Worm (Caenorhabditis elegans) whole organism, L2 larva: Measurements from ENCODE around the gene gpd-4.

Experiments used
- C34F6.9 ChIP-seq: fragments of 150-350 bp; optimal IDR thresholded peaks from 2 replicates; lab custom pipeline; 2014; ENCODE audit warnings: missing biosample characterization, missing genetic modification characterization
- F13H6.1 ChIP-seq: sonication (generic microtip); optimal IDR thresholded peaks from 2 replicates; lab custom pipeline; 2016; ENCODE audit warnings: missing genetic modification characterization, missing compliant biosample characterization
- R02D3.7 ChIP-seq: fragments of 150-350 bp; optimal IDR thresholded peaks from 2 replicates; lab custom pipeline; 2014; ENCODE audit warnings: missing biosample characterization, missing genetic modification characterization
- Y55F3AM.14 ChIP-seq: fragments of 200-800 bp; sonication (Bioruptor generic); optimal IDR thresholded peaks from 2 replicates; lab custom pipeline; 2018; ENCODE audit warnings: mild to moderate bottlenecking, missing genetic modification characterization, missing compliant biosample characterization
- ZK546.5 ChIP-seq: sonication (generic microtip); optimal IDR thresholded peaks from 2 replicates; lab custom pipeline; 2017; ENCODE audit warnings: missing biosample characterization, missing genetic modification characterization
- alr-1 ChIP-seq: fragments of 150-350 bp; optimal IDR thresholded peaks from 2 replicates; lab custom pipeline; 2014; ENCODE audit warnings: missing biosample characterization, missing genetic modification characterization
- aly-2 ChIP-seq: fragments of 150-350 bp; optimal IDR thresholded peaks from 2 replicates; lab custom pipeline; 2014; ENCODE audit warnings: missing biosample characterization, missing genetic modification characterization
- ama-1 ChIP-seq: fragments of 150-350 bp; optimal IDR thresholded peaks from 2 replicates; lab custom pipeline; 2018; ENCODE audit warnings: inconsistent platforms
- blmp-1 ChIP-seq: sonication (generic microtip); optimal IDR thresholded peaks from 2 replicates; lab custom pipeline; 2017; ENCODE audit warnings: missing genetic modification characterization, mild to moderate bottlenecking, missing compliant biosample characterization, antibody characterized with exemption, moderate library complexity; ENCODE audit not compliant: insufficient read depth
- ceh-16 ChIP-seq: fragments of 150-350 bp; optimal IDR thresholded peaks from 2 replicates; lab custom pipeline; 2014; ENCODE audit warnings: missing biosample characterization, missing genetic modification characterization
- ceh-82 ChIP-seq: fragments of 150-350 bp; optimal IDR thresholded peaks from 2 replicates; lab custom pipeline; 2014; ENCODE audit warnings: missing biosample characterization, missing genetic modification characterization
- crh-2 ChIP-seq: sonication (generic microtip); optimal IDR thresholded peaks from 2 replicates; lab custom pipeline; 2017; ENCODE audit warnings: missing biosample characterization, missing genetic modification characterization
- dmd-4 ChIP-seq: sonication (generic microtip); optimal IDR thresholded peaks from 2 replicates; lab custom pipeline; 2017; ENCODE audit warnings: missing biosample characterization, missing genetic modification characterization
- egl-27 ChIP-seq: sonication (generic microtip); optimal IDR thresholded peaks from 3 replicates; lab custom pipeline; 2017; ENCODE audit warnings: missing biosample characterization, missing genetic modification reagents, missing genetic modification characterization
- elt-1 ChIP-seq: fragments of 150-350 bp; optimal IDR thresholded peaks from 2 replicates; lab custom pipeline; 2014; ENCODE audit warnings: missing biosample characterization, missing genetic modification characterization
- elt-3 ChIP-seq: sonication (generic microtip); optimal IDR thresholded peaks from 2 replicates; lab custom pipeline; 2017; ENCODE audit warnings: missing biosample characterization, missing genetic modification characterization
- fos-1 ChIP-seq: fragments of 150-350 bp; optimal IDR thresholded peaks from 2 replicates; lab custom pipeline; 2014; ENCODE audit warnings: missing biosample characterization, missing genetic modification characterization
- gmeb-1 ChIP-seq: fragments of 150-350 bp; optimal IDR thresholded peaks from 2 replicates; lab custom pipeline; 2014; ENCODE audit warnings: missing biosample characterization, missing genetic modification characterization
- lin-11 ChIP-seq: fragments of 150-350 bp; sonication (generic microtip); optimal IDR thresholded peaks from 2 replicates; lab custom pipeline; 2014; ENCODE audit warnings: missing biosample characterization, missing genetic modification characterization, inconsistent platforms, mixed read lengths
- lin-13 ChIP-seq: fragments of 150-350 bp; optimal IDR thresholded peaks from 2 replicates; lab custom pipeline; 2014; ENCODE audit warnings: missing biosample characterization, missing genetic modification reagents, missing genetic modification characterization
- lin-39 ChIP-seq: fragments of 150-350 bp; optimal IDR thresholded peaks from 2 replicates; lab custom pipeline; 2014; ENCODE audit warnings: missing biosample characterization, missing genetic modification reagents, missing genetic modification characterization
- lsy-2 ChIP-seq, 2 experiments: fragments of 150-350 bp in 1 of 2; sonication (generic microtip) in 1 of 2; optimal IDR thresholded peaks; 2 replicates each; lab custom pipeline; 2014 to 2017; ENCODE audit warnings: missing biosample characterization in 2 of 2, missing genetic modification characterization in 2 of 2
- mab-5 ChIP-seq: fragments of 150-350 bp; optimal IDR thresholded peaks from 2 replicates; lab custom pipeline; 2014; ENCODE audit warnings: missing biosample characterization, missing genetic modification characterization
- mbf-1 ChIP-seq: sonication (generic microtip); optimal IDR thresholded peaks from 2 replicates; lab custom pipeline; 2017; ENCODE audit warnings: missing biosample characterization, missing genetic modification characterization
- mdl-1 ChIP-seq, 2 experiments: fragments of 150-350 bp in 1 of 2; sonication (generic microtip) in 1 of 2; optimal IDR thresholded peaks; 2 replicates each; lab custom pipeline; 2017; ENCODE audit warnings: missing biosample characterization in 2 of 2, missing genetic modification characterization in 2 of 2
- nhr-10 ChIP-seq: sonication (generic microtip); optimal IDR thresholded peaks from 2 replicates; lab custom pipeline; 2017; ENCODE audit warnings: missing biosample characterization, missing genetic modification characterization
- nhr-11 ChIP-seq: fragments of 150-350 bp; optimal IDR thresholded peaks from 2 replicates; lab custom pipeline; 2014; ENCODE audit warnings: missing biosample characterization, missing genetic modification characterization
- nhr-12 ChIP-seq: fragments of 150-350 bp; optimal IDR thresholded peaks from 2 replicates; lab custom pipeline; 2014; ENCODE audit warnings: missing biosample characterization, missing genetic modification characterization
- nhr-129 ChIP-seq: fragments of 150-350 bp; optimal IDR thresholded peaks from 2 replicates; lab custom pipeline; 2014; ENCODE audit warnings: missing biosample characterization, missing genetic modification characterization
- nhr-21 ChIP-seq: fragments of 150-350 bp; optimal IDR thresholded peaks from 2 replicates; lab custom pipeline; 2014; ENCODE audit warnings: missing biosample characterization, missing genetic modification characterization
- nhr-23 ChIP-seq: fragments of 150-350 bp; optimal IDR thresholded peaks from 2 replicates; lab custom pipeline; 2014; ENCODE audit warnings: missing biosample characterization, missing genetic modification reagents, missing genetic modification characterization
- nhr-237 ChIP-seq: fragments of 150-350 bp; optimal IDR thresholded peaks from 2 replicates; lab custom pipeline; 2014; ENCODE audit warnings: missing biosample characterization, missing genetic modification characterization
- nhr-25 ChIP-seq: fragments of 150-350 bp; sonication (generic microtip); optimal IDR thresholded peaks from 3 replicates; lab custom pipeline; 2014; ENCODE audit warnings: missing biosample characterization, missing genetic modification characterization
- nhr-6 ChIP-seq: fragments of 150-350 bp; optimal IDR thresholded peaks from 2 replicates; lab custom pipeline; 2014; ENCODE audit warnings: missing biosample characterization, missing genetic modification characterization
- nhr-77 ChIP-seq: fragments of 150-350 bp; optimal IDR thresholded peaks from 2 replicates; lab custom pipeline; 2014; ENCODE audit warnings: missing biosample characterization, missing genetic modification characterization
- peb-1 ChIP-seq: fragments of 150-350 bp; optimal IDR thresholded peaks from 2 replicates; lab custom pipeline; 2014; ENCODE audit warnings: missing biosample characterization, missing genetic modification characterization
- sem-4 ChIP-seq: fragments of 150-350 bp; optimal IDR thresholded peaks from 2 replicates; lab custom pipeline; 2014; ENCODE audit warnings: missing biosample characterization, missing genetic modification reagents, missing genetic modification characterization
- skn-1 ChIP-seq: sonication (generic microtip); optimal IDR thresholded peaks from 2 replicates; lab custom pipeline; 2017; ENCODE audit warnings: missing biosample characterization, missing genetic modification characterization
- sma-3 ChIP-seq: sonication (generic microtip); optimal IDR thresholded peaks from 2 replicates; lab custom pipeline; 2016; ENCODE audit warnings: missing genetic modification reagents, missing genetic modification characterization, missing compliant biosample characterization
- sma-9 ChIP-seq, 2 experiments: fragments of 150-350 bp in 1 of 2; sonication (generic microtip) in 1 of 2; optimal IDR thresholded peaks; 2 replicates each; lab custom pipeline; 2014 to 2016; ENCODE audit warnings: missing genetic modification characterization in 2 of 2, mild to moderate bottlenecking in 1 of 2, missing biosample characterization in 1 of 2, missing compliant biosample characterization in 1 of 2, missing genetic modification reagents in 1 of 2, moderate library complexity in 1 of 2
- snpc-4 ChIP-seq: fragments of 150-350 bp; optimal IDR thresholded peaks from 2 replicates; lab custom pipeline; 2014; ENCODE audit warnings: missing biosample characterization, missing genetic modification characterization
- unc-39 ChIP-seq: fragments of 150-350 bp; optimal IDR thresholded peaks from 2 replicates; lab custom pipeline; 2014; ENCODE audit warnings: missing biosample characterization, missing genetic modification characterization
- unc-55 ChIP-seq: fragments of 150-350 bp; sonication (generic microtip); optimal IDR thresholded peaks from 3 replicates; lab custom pipeline; 2014; ENCODE audit warnings: missing biosample characterization, missing genetic modification reagents, missing genetic modification characterization
- unc-62 ChIP-seq: fragments of 150-350 bp; optimal IDR thresholded peaks from 2 replicates; lab custom pipeline; 2014; ENCODE audit warnings: missing biosample characterization, missing genetic modification reagents, missing genetic modification characterization
- zag-1 ChIP-seq: fragments of 150-350 bp; optimal IDR thresholded peaks from 2 replicates; lab custom pipeline; 2014; ENCODE audit warnings: missing biosample characterization, missing genetic modification characterization
- ztf-1 ChIP-seq: fragments of 200-800 bp; sonication (Bioruptor generic); conservative IDR thresholded peaks from 2 replicates; pipeline ENCODE4 v1.3.6; 2022; ENCODE audit warnings: missing genetic modification characterization, missing compliant biosample characterization
- ztf-11 ChIP-seq: sonication (generic microtip); optimal IDR thresholded peaks from 2 replicates; lab custom pipeline; 2017; ENCODE audit warnings: missing biosample characterization, missing genetic modification characterization
- ztf-4 ChIP-seq: fragments of 150-350 bp; optimal IDR thresholded peaks from 2 replicates; lab custom pipeline; 2014; ENCODE audit warnings: missing biosample characterization, missing genetic modification characterization

Gene gpd-4

ce11 chrII:10198486-10198885 is 27.4 kb downstream of the gpd-4 start:
- TF ChIP-seq dmd-4 (tag; lab: Kevin White, UChicago) (no peak), mbf-1 (no peak), ztf-4 (tag; lab: Kevin White, UChicago) (no peak), gmeb-1 (tag; lab: Kevin White, UChicago) (no peak), aly-2 (tag; lab: Kevin White, UChicago) (no peak), lin-39 (tag; lab: Kevin White, UChicago) (no peak), ztf-1 (no peak), nhr-77 (tag; lab: Kevin White, UChicago) (no peak)

- no peak for TF ChIP-seq nhr-237
Measured at ce11 chrII:10199906-10200305, 28.8 kb downstream of the gpd-4 start, which contains the start of gene R05H5.4. Gene R05H5.4 (minus strand): TSS chrII:10200006.

- TF ChIP-seq C34F6.9 (tag; lab: Kevin White, UChicago): peak; percentile 67
- no peak for TF ChIP-seq nhr-129 (tag; lab: Kevin White, UChicago)
- TF ChIP-seq elt-1 (tag; lab: Kevin White, UChicago): no peak
- peak; percentile 56 for TF ChIP-seq crh-2
- no peak for TF ChIP-seq ztf-11 (tag; lab: Kevin White, UChicago)
- no peak for TF ChIP-seq nhr-12
- no peak for TF ChIP-seq blmp-1 (tag; lab: Kevin White, UChicago)
- TF ChIP-seq nhr-6 (tag; lab: Kevin White, UChicago): no peak
- TF ChIP-seq nhr-23 (tag; lab: Kevin White, UChicago): no peak
- no peak for TF ChIP-seq lin-39 (tag; lab: Kevin White, UChicago)
- TF ChIP-seq ceh-16 (tag; lab: Kevin White, UChicago): no peak
- peak; percentile 70 for TF ChIP-seq sma-3 (GFP tag; lab: Kevin White, UChicago)
- TF ChIP-seq zag-1 (tag; lab: Kevin White, UChicago): no peak
- TF ChIP-seq ztf-4 (tag; lab: Kevin White, UChicago): peak; percentile 14
- TF ChIP-seq ceh-82 (tag; lab: Kevin White, UChicago): no peak
- peak; percentile 27 for TF ChIP-seq nhr-21 (tag; lab: Kevin White, UChicago)
- TF ChIP-seq ztf-1: no peak
- no peak for TF ChIP-seq dmd-4 (tag; lab: Kevin White, UChicago)
- peak; percentile 16 for TF ChIP-seq fos-1 (tag; lab: Kevin White, UChicago)
- peak; percentile 31 for TF ChIP-seq lin-13 (GFP tag; lab: Kevin White, UChicago)
- TF ChIP-seq sma-9 (GFP tag; optimal IDR thresholded peaks at IDR 0.05; lab: Kevin White, UChicago): peak; percentile 72
- no peak for TF ChIP-seq sma-9 (tag; optimal IDR thresholded peaks at IDR 0.05; lab: Kevin White, UChicago)
- no peak for TF ChIP-seq alr-1
- no peak for TF ChIP-seq nhr-77 (tag; lab: Kevin White, UChicago)
- TF ChIP-seq peb-1: no peak
- TF ChIP-seq R02D3.7 (tag; lab: Kevin White, UChicago): peak; percentile 79
- TF ChIP-seq lsy-2 (tag; optimal IDR thresholded peaks at IDR 0.05; lab: Kevin White, UChicago): peak; percentile 33 to 88
- peak; percentile 66 for TF ChIP-seq gmeb-1 (tag; lab: Kevin White, UChicago)
- TF ChIP-seq skn-1 (tag; lab: Kevin White, UChicago): no peak
- no peak for TF ChIP-seq lin-11
- TF ChIP-seq nhr-237: no peak
- no peak for TF ChIP-seq mbf-1
- TF ChIP-seq F13H6.1 (tag; lab: Kevin White, UChicago): peak; percentile 33
- TF ChIP-seq elt-3 (tag; lab: Kevin White, UChicago): no peak
- TF ChIP-seq nhr-11 (tag; lab: Kevin White, UChicago): no peak
- no peak for TF ChIP-seq unc-62 (GFP tag; lab: Kevin White, UChicago)
- peak; percentile 23 for TF ChIP-seq nhr-25
- TF ChIP-seq nhr-10 (tag; lab: Kevin White, UChicago): no peak
- no peak for TF ChIP-seq Y55F3AM.14 (GFP tag; lab: Kevin White, UChicago)
- no peak for TF ChIP-seq mab-5 (tag; lab: Kevin White, UChicago)
- peak; percentile 64 for TF ChIP-seq unc-55 (GFP tag; lab: Kevin White, UChicago)
- no peak for TF ChIP-seq egl-27
- TF ChIP-seq ama-1 (lab: Kevin White, UChicago): no peak
- TF ChIP-seq unc-39 (tag; lab: Kevin White, UChicago): no peak
- TF ChIP-seq sem-4 (tag; lab: Kevin White, UChicago): no peak
- no peak for TF ChIP-seq ZK546.5
- no peak for TF ChIP-seq snpc-4 (tag; lab: Kevin White, UChicago)
- TF ChIP-seq mdl-1 (tag; optimal IDR thresholded peaks at IDR 0.05; lab: Kevin White, UChicago): no peak
- TF ChIP-seq aly-2 (tag; lab: Kevin White, UChicago): no peak
Measured at ce11 chrII:10200759-10201158, 29.7 kb downstream of the gpd-4 start, which contains the start of gene arv-1. Gene arv-1 (minus strand): TSS chrII:10200823.
